Worm (Caenorhabditis elegans) whole organism, early embryonic: ENCODE measurements around the gene C08F11.12.

Experiments
- B0310.2 ChIP-seq: sonication (generic microtip); optimal IDR thresholded peaks from 2 replicates; lab custom pipeline; 2016; ENCODE audit warnings: mild to moderate bottlenecking, missing genetic modification characterization, missing compliant biosample characterization
- F13C5.2 ChIP-seq: sonication (generic microtip); optimal IDR thresholded peaks from 2 replicates; lab custom pipeline; 2017; ENCODE audit warnings: mild to moderate bottlenecking, missing genetic modification characterization, inconsistent platforms, missing compliant biosample characterization
- ceh-36 ChIP-seq: sonication (generic microtip); optimal IDR thresholded peaks from 2 replicates; lab custom pipeline; 2016; ENCODE audit warnings: missing genetic modification characterization, inconsistent platforms, missing compliant biosample characterization
- hmg-4 ChIP-seq: fragments of 200-800 bp; sonication (Bioruptor generic); optimal IDR thresholded peaks from 2 replicates; lab custom pipeline; 2018; ENCODE audit warnings: mild to moderate bottlenecking, missing genetic modification characterization, missing compliant biosample characterization
- hnd-1 ChIP-seq: sonication (generic microtip); optimal IDR thresholded peaks from 2 replicates; lab custom pipeline; 2016; ENCODE audit warnings: missing genetic modification characterization, missing compliant biosample characterization
- tra-4 ChIP-seq: sonication (generic microtip); optimal IDR thresholded peaks from 2 replicates; lab custom pipeline; 2017; ENCODE audit warnings: missing genetic modification characterization, missing compliant biosample characterization

DNA sequence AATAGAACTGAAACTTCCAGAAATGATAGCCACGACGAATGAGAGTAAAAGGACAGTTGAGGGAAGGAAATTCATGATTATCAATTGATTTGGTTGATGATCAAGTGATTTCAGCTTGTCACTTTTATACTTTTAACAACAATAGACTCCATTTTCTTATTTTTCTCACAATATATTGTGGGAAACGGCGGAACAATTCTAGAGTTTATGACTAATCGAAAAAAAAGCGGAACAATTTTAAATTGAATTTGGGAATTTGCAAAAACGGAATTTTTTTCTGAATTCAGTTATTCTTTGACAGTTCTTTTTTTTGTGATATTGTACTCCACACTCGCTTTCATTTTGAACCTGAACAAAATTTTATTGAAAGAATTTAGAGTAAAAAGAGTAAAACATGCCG, 12.8 kb upstream of the C08F11.12 start, which contains the start of gene Y45F10C.4:
- TF ChIP-seq hnd-1 (tag; lab: Kevin White, UChicago) (no peak), F13C5.2 (tag; lab: Kevin White, UChicago) (no peak), ceh-36 (tag; lab: Kevin White, UChicago) (no peak), hmg-4 (GFP tag; lab: Kevin White, UChicago) (no peak), tra-4 (no peak), B0310.2 (tag; lab: Kevin White, UChicago) (no peak)
